Worm (Caenorhabditis elegans) whole organism, L2 larva: Measurements from ENCODE around the gene W02B12.16.

Experiments used
- C34F6.9 ChIP-seq: fragments of 150-350 bp; optimal IDR thresholded peaks from 2 replicates; lab custom pipeline; 2014; ENCODE audit warnings: missing biosample characterization, missing genetic modification characterization
- R02D3.7 ChIP-seq: fragments of 150-350 bp; optimal IDR thresholded peaks from 2 replicates; lab custom pipeline; 2014; ENCODE audit warnings: missing biosample characterization, missing genetic modification characterization
- Y55F3AM.14 ChIP-seq: fragments of 200-800 bp; sonication (Bioruptor generic); optimal IDR thresholded peaks from 2 replicates; lab custom pipeline; 2018; ENCODE audit warnings: mild to moderate bottlenecking, missing genetic modification characterization, missing compliant biosample characterization
- ZK546.5 ChIP-seq: sonication (generic microtip); optimal IDR thresholded peaks from 2 replicates; lab custom pipeline; 2017; ENCODE audit warnings: missing biosample characterization, missing genetic modification characterization
- alr-1 ChIP-seq: fragments of 150-350 bp; optimal IDR thresholded peaks from 2 replicates; lab custom pipeline; 2014; ENCODE audit warnings: missing biosample characterization, missing genetic modification characterization
- aly-2 ChIP-seq: fragments of 150-350 bp; optimal IDR thresholded peaks from 2 replicates; lab custom pipeline; 2014; ENCODE audit warnings: missing biosample characterization, missing genetic modification characterization
- blmp-1 ChIP-seq: sonication (generic microtip); optimal IDR thresholded peaks from 2 replicates; lab custom pipeline; 2017; ENCODE audit warnings: missing genetic modification characterization, mild to moderate bottlenecking, missing compliant biosample characterization, antibody characterized with exemption, moderate library complexity; ENCODE audit not compliant: insufficient read depth
- ceh-16 ChIP-seq: fragments of 150-350 bp; optimal IDR thresholded peaks from 2 replicates; lab custom pipeline; 2014; ENCODE audit warnings: missing biosample characterization, missing genetic modification characterization
- crh-2 ChIP-seq: sonication (generic microtip); optimal IDR thresholded peaks from 2 replicates; lab custom pipeline; 2017; ENCODE audit warnings: missing biosample characterization, missing genetic modification characterization
- egl-27 ChIP-seq: sonication (generic microtip); optimal IDR thresholded peaks from 3 replicates; lab custom pipeline; 2017; ENCODE audit warnings: missing biosample characterization, missing genetic modification reagents, missing genetic modification characterization
- elt-1 ChIP-seq: fragments of 150-350 bp; optimal IDR thresholded peaks from 2 replicates; lab custom pipeline; 2014; ENCODE audit warnings: missing biosample characterization, missing genetic modification characterization
- elt-3 ChIP-seq: sonication (generic microtip); optimal IDR thresholded peaks from 2 replicates; lab custom pipeline; 2017; ENCODE audit warnings: missing biosample characterization, missing genetic modification characterization
- fos-1 ChIP-seq: fragments of 150-350 bp; optimal IDR thresholded peaks from 2 replicates; lab custom pipeline; 2014; ENCODE audit warnings: missing biosample characterization, missing genetic modification characterization
- gmeb-1 ChIP-seq: fragments of 150-350 bp; optimal IDR thresholded peaks from 2 replicates; lab custom pipeline; 2014; ENCODE audit warnings: missing biosample characterization, missing genetic modification characterization
- lin-11 ChIP-seq: fragments of 150-350 bp; sonication (generic microtip); optimal IDR thresholded peaks from 2 replicates; lab custom pipeline; 2014; ENCODE audit warnings: missing biosample characterization, missing genetic modification characterization, inconsistent platforms, mixed read lengths
- lin-13 ChIP-seq: fragments of 150-350 bp; optimal IDR thresholded peaks from 2 replicates; lab custom pipeline; 2014; ENCODE audit warnings: missing biosample characterization, missing genetic modification reagents, missing genetic modification characterization
- lsy-2 ChIP-seq, 2 experiments: fragments of 150-350 bp in 1 of 2; sonication (generic microtip) in 1 of 2; optimal IDR thresholded peaks; 2 replicates each; lab custom pipeline; 2014 to 2017; ENCODE audit warnings: missing biosample characterization in 2 of 2, missing genetic modification characterization in 2 of 2
- mdl-1 ChIP-seq, 2 experiments: fragments of 150-350 bp in 1 of 2; sonication (generic microtip) in 1 of 2; optimal IDR thresholded peaks; 2 replicates each; lab custom pipeline; 2017; ENCODE audit warnings: missing biosample characterization in 2 of 2, missing genetic modification characterization in 2 of 2
- nhr-11 ChIP-seq: fragments of 150-350 bp; optimal IDR thresholded peaks from 2 replicates; lab custom pipeline; 2014; ENCODE audit warnings: missing biosample characterization, missing genetic modification characterization
- nhr-12 ChIP-seq: fragments of 150-350 bp; optimal IDR thresholded peaks from 2 replicates; lab custom pipeline; 2014; ENCODE audit warnings: missing biosample characterization, missing genetic modification characterization
- nhr-129 ChIP-seq: fragments of 150-350 bp; optimal IDR thresholded peaks from 2 replicates; lab custom pipeline; 2014; ENCODE audit warnings: missing biosample characterization, missing genetic modification characterization
- nhr-23 ChIP-seq: fragments of 150-350 bp; optimal IDR thresholded peaks from 2 replicates; lab custom pipeline; 2014; ENCODE audit warnings: missing biosample characterization, missing genetic modification reagents, missing genetic modification characterization
- nhr-237 ChIP-seq: fragments of 150-350 bp; optimal IDR thresholded peaks from 2 replicates; lab custom pipeline; 2014; ENCODE audit warnings: missing biosample characterization, missing genetic modification characterization
- nhr-25 ChIP-seq: fragments of 150-350 bp; sonication (generic microtip); optimal IDR thresholded peaks from 3 replicates; lab custom pipeline; 2014; ENCODE audit warnings: missing biosample characterization, missing genetic modification characterization
- nhr-6 ChIP-seq: fragments of 150-350 bp; optimal IDR thresholded peaks from 2 replicates; lab custom pipeline; 2014; ENCODE audit warnings: missing biosample characterization, missing genetic modification characterization
- nhr-77 ChIP-seq: fragments of 150-350 bp; optimal IDR thresholded peaks from 2 replicates; lab custom pipeline; 2014; ENCODE audit warnings: missing biosample characterization, missing genetic modification characterization
- peb-1 ChIP-seq: fragments of 150-350 bp; optimal IDR thresholded peaks from 2 replicates; lab custom pipeline; 2014; ENCODE audit warnings: missing biosample characterization, missing genetic modification characterization
- skn-1 ChIP-seq: sonication (generic microtip); optimal IDR thresholded peaks from 2 replicates; lab custom pipeline; 2017; ENCODE audit warnings: missing biosample characterization, missing genetic modification characterization
- sma-3 ChIP-seq: sonication (generic microtip); optimal IDR thresholded peaks from 2 replicates; lab custom pipeline; 2016; ENCODE audit warnings: missing genetic modification reagents, missing genetic modification characterization, missing compliant biosample characterization
- snpc-4 ChIP-seq: fragments of 150-350 bp; optimal IDR thresholded peaks from 2 replicates; lab custom pipeline; 2014; ENCODE audit warnings: missing biosample characterization, missing genetic modification characterization
- unc-39 ChIP-seq: fragments of 150-350 bp; optimal IDR thresholded peaks from 2 replicates; lab custom pipeline; 2014; ENCODE audit warnings: missing biosample characterization, missing genetic modification characterization
- unc-55 ChIP-seq: fragments of 150-350 bp; sonication (generic microtip); optimal IDR thresholded peaks from 3 replicates; lab custom pipeline; 2014; ENCODE audit warnings: missing biosample characterization, missing genetic modification reagents, missing genetic modification characterization
- unc-62 ChIP-seq: fragments of 150-350 bp; optimal IDR thresholded peaks from 2 replicates; lab custom pipeline; 2014; ENCODE audit warnings: missing biosample characterization, missing genetic modification reagents, missing genetic modification characterization
- zag-1 ChIP-seq: fragments of 150-350 bp; optimal IDR thresholded peaks from 2 replicates; lab custom pipeline; 2014; ENCODE audit warnings: missing biosample characterization, missing genetic modification characterization
- ztf-11 ChIP-seq: sonication (generic microtip); optimal IDR thresholded peaks from 2 replicates; lab custom pipeline; 2017; ENCODE audit warnings: missing biosample characterization, missing genetic modification characterization
- ztf-4 ChIP-seq: fragments of 150-350 bp; optimal IDR thresholded peaks from 2 replicates; lab custom pipeline; 2014; ENCODE audit warnings: missing biosample characterization, missing genetic modification characterization

W02B12.16 gene

DNA sequence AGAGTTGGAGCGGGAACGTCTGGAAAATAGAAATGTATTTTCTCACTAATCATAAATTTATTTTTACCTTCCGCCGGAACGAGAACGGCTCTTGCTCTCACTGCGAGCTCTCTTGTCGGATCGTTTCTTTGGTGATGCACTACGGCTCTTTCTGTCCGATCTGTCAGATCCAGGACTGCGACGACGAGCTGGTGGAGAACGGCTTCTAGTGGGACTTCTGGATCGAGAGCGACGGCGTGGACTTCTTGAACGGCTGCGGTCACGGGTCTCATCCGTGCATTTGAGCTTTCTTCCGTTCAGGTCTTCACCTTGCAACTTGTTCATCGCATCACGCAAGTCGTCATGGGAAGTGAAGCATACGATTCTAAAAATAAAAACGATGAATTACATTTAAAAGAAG lies 24.6 kb downstream of the W02B12.16 start:
- no peak for TF ChIP-seq C34F6.9 (tag; lab: Kevin White, UChicago)
- TF ChIP-seq snpc-4 (tag; lab: Kevin White, UChicago), result no peak
- TF ChIP-seq ztf-11 (tag; lab: Kevin White, UChicago), result no peak
- no peak for TF ChIP-seq nhr-237

DNA sequence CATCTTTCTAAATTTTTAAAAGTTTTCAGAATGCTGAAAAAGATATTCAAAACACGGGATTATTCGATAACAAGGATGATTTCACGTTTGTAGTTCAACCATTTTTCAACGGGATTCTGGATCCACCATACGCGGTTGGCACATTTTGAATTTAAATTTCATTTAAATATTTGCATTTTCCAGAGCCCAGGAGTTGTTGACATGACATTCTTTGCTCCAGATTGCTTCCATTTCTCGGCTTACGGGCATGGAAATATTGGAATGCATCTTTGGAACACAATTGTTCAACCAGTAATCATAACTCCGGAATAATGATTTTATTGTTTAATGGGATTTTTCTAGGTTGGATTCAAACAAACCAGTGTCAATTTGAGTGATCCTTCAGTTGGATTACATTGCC lies 25.4 kb downstream of the W02B12.16 start:
- TF ChIP-seq unc-39 (tag; lab: Kevin White, UChicago) (no peak), Y55F3AM.14 (GFP tag; lab: Kevin White, UChicago) (no peak), zag-1 (tag; lab: Kevin White, UChicago) (no peak), ZK546.5 (tag; lab: Kevin White, UChicago) (no peak), nhr-6 (tag; lab: Kevin White, UChicago) (no peak), peb-1 (tag; lab: Kevin White, UChicago) (no peak), ceh-16 (tag; lab: Kevin White, UChicago) (no peak), nhr-77 (tag; lab: Kevin White, UChicago) (no peak), fos-1 (tag; lab: Kevin White, UChicago) (no peak), mdl-1 (tag; optimal IDR thresholded peaks at IDR 0.05; lab: Kevin White, UChicago) (no peak), gmeb-1 (tag; lab: Kevin White, UChicago) (no peak), sma-3 (GFP tag; lab: Kevin White, UChicago) (no peak)
- TF ChIP-seq, all 48 proteins: peak for 0

DNA sequence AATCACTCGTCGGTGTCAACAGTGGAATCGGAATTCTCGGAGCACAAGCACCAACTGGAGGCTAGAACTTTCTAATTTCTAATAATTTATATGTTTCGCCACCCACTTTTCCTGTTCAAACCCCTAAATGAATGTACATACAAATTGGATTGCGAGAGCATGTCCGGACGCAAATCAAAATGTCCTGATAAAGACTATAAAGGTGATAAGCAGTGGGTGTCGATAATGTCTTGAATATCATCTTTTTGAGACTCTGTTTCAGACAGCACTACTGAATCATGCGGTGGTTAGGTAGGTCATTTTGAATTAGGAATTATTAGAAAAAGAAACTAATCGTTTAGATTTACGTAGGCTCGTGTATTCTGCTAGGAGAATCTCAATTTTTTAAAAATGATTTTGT lies 27.6 kb downstream of the W02B12.16 start, which contains the start of gene W02B12.1:
Gene W02B12.1, plus strand, starts transcription at position 269 of the 400 bp plus-strand sequence.
- no peak for TF ChIP-seq Y55F3AM.14 (GFP tag; lab: Kevin White, UChicago)
- no peak for TF ChIP-seq ztf-4 (tag; lab: Kevin White, UChicago)
- peak; percentile 50 for TF ChIP-seq skn-1 (tag; lab: Kevin White, UChicago)
- TF ChIP-seq egl-27, result no peak
- no peak for TF ChIP-seq elt-3 (tag; lab: Kevin White, UChicago)
- peak; percentile 79 for TF ChIP-seq fos-1 (tag; lab: Kevin White, UChicago)
- TF ChIP-seq unc-62, result no peak
- TF ChIP-seq elt-1 (tag; lab: Kevin White, UChicago), result no peak
- TF ChIP-seq lin-13, result no peak
- TF ChIP-seq nhr-11, result no peak
- TF ChIP-seq ceh-16 (tag; lab: Kevin White, UChicago), result no peak
- TF ChIP-seq unc-39 (tag; lab: Kevin White, UChicago), result no peak
- TF ChIP-seq ZK546.5 (tag; lab: Kevin White, UChicago), result no peak

DNA sequence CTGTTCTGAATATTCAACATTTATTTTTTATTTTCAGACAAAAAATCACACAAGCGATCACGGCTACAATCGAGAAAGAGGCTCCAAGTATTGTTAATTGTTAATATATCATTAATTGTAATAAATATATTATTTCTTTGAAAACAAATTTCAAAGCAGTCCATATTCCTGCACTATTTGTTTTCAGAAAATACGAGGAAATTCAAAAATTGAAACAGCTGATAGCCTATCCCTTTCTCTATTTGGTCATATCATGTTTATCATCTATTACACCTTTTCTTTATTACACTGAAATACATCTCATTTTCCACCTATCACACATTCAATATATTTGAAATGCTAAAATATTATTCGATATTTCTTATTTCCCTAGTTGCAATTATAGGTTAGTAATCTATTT lies 31.3 kb downstream of the W02B12.16 start, which contains the start of gene W02B12.13:
Gene W02B12.13, plus strand, starts transcription at position 301 of the 400 bp plus-strand sequence.
- TF ChIP-seq peb-1 (tag; lab: Kevin White, UChicago) (no peak), nhr-12 (tag; lab: Kevin White, UChicago) (no peak), nhr-25 (tag; lab: Kevin White, UChicago) (no peak), aly-2 (tag; lab: Kevin White, UChicago) (no peak), blmp-1 (tag; lab: Kevin White, UChicago) (no peak), elt-3 (tag; lab: Kevin White, UChicago) (no peak), fos-1 (tag; lab: Kevin White, UChicago) (no peak), nhr-129 (tag; lab: Kevin White, UChicago) (no peak), elt-1 (tag; lab: Kevin White, UChicago) (no peak), zag-1 (tag; lab: Kevin White, UChicago) (no peak), ZK546.5 (tag; lab: Kevin White, UChicago) (no peak)

DNA sequence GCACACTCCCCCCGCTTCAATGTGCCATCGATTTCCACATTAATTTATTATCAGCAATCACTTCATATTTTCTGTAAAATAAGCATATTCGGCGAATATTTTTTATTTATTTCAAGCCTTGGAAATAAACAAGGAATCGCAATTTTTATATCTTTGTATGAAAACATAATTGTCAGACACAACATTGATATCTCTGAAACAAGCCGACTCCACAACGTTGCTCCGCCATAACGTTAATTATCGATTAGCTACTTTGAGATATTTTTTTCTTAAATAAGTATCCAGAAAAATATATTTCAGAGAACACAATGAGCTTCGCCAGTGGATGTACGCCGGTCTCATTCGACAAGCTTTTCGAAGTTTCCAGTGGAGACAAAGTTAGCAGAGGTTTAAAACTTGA lies 32.4 kb downstream of the W02B12.16 start, which contains the start of gene adbp-1:
Gene adbp-1, plus strand, starts transcription at position 301 of the 400 bp plus-strand sequence.
- no peak for TF ChIP-seq nhr-25 (tag; lab: Kevin White, UChicago)
- no peak for TF ChIP-seq lin-11 (tag; lab: Kevin White, UChicago)
- no peak for TF ChIP-seq elt-3 (tag; lab: Kevin White, UChicago)
- no peak for TF ChIP-seq nhr-12 (tag; lab: Kevin White, UChicago)
- no peak for TF ChIP-seq unc-55 (GFP tag; lab: Kevin White, UChicago)
- TF ChIP-seq blmp-1 (tag; lab: Kevin White, UChicago), result no peak
- TF ChIP-seq snpc-4 (tag; lab: Kevin White, UChicago), result no peak
- TF ChIP-seq nhr-23, result no peak
- TF ChIP-seq R02D3.7 (tag; lab: Kevin White, UChicago), result no peak
- no peak for TF ChIP-seq C34F6.9 (tag; lab: Kevin White, UChicago)
- TF ChIP-seq lsy-2 (tag; optimal IDR thresholded peaks at IDR 0.05; lab: Kevin White, UChicago), result no peak
- TF ChIP-seq gmeb-1 (tag; lab: Kevin White, UChicago), result no peak
- TF ChIP-seq crh-2 (tag; lab: Kevin White, UChicago), result no peak
- no peak for TF ChIP-seq alr-1 (tag; lab: Kevin White, UChicago)
